Worm (Caenorhabditis elegans): Measurements from ENCODE around the gene rde-11.

ce11 chrIV:13076620-13077019 is 28.4 kb upstream of the rde-11 start, which contains the start of gene C39E9.7:
- no peak for TF ChIP-seq egl-27 (tag; optimal IDR thresholded peaks at IDR 0.05)
- no peak for TF ChIP-seq aly-2 (tag; optimal IDR thresholded peaks at IDR 0.05)
- TF ChIP-seq nhr-10 (tag; optimal IDR thresholded peaks at IDR 0.05), result no peak
- no peak for TF ChIP-seq mdl-1 (tag; optimal IDR thresholded peaks at IDR 0.05)
- TF ChIP-seq ama-1 (optimal IDR thresholded peaks at IDR 0.05), result no peak
- no peak for TF ChIP-seq unc-62 (GFP tag; optimal IDR thresholded peaks at IDR 0.05)
- no peak for TF ChIP-seq C34F6.9 (tag; optimal IDR thresholded peaks at IDR 0.05)
- TF ChIP-seq snpc-4 (tag; optimal IDR thresholded peaks at IDR 0.05), result no peak
- no peak for TF ChIP-seq nhr-23 (tag; optimal IDR thresholded peaks at IDR 0.05)
